Fruit fly (Drosophila melanogaster) whole organism, wandering third instar larva: ENCODE results near the gene Grx3.

ENCODE experiments used
- Abd-B ChIP-seq: fragments of >200 bp; optimal IDR thresholded peaks from 2 replicates; lab custom pipeline; 2017; ENCODE audit warnings: missing biosample characterization, missing genetic modification characterization
- CrebA ChIP-seq: fragments of 200-800 bp; sonication (Bioruptor generic); optimal IDR thresholded peaks from 2 replicates; lab custom pipeline; 2016; ENCODE audit warnings: missing biosample characterization, mild to moderate bottlenecking, missing genetic modification characterization, borderline replicate concordance
- Mio ChIP-seq: sonication (Bioruptor generic); optimal IDR thresholded peaks from 2 replicates; lab custom pipeline; 2016; ENCODE audit warnings: missing biosample characterization, missing genetic modification characterization
- N ChIP-seq: fragments of >200 bp; optimal IDR thresholded peaks from 2 replicates; lab custom pipeline; 2018; ENCODE audit warnings: missing biosample characterization, missing external identifiers, missing genetic modification characterization
- Rel ChIP-seq, 2 experiments: fragments of 200-800 bp; sonication (Bioruptor generic) in 1 of 2; optimal IDR thresholded peaks; 2 replicates in 1 of 2; 3 replicates in 1 of 2; lab custom pipeline; 2016 to 2019; ENCODE audit warnings: mild to moderate bottlenecking in 2 of 2, missing biosample characterization in 2 of 2, missing genetic modification characterization in 2 of 2, moderate library complexity in 1 of 2
- br ChIP-seq: fragments of 200-800 bp; sonication (Bioruptor generic); optimal IDR thresholded peaks from 2 replicates; lab custom pipeline; 2016; ENCODE audit warnings: missing biosample characterization, missing genetic modification characterization
- dmrt93B ChIP-seq: fragments of 200-800 bp; sonication (Bioruptor generic); optimal IDR thresholded peaks from 2 replicates; lab custom pipeline; 2018; ENCODE audit warnings: missing biosample characterization, mild to moderate bottlenecking, missing genetic modification characterization
- foxo ChIP-seq, 2 experiments: fragments of 200-800 bp; sonication (Bioruptor generic); optimal IDR thresholded peaks; 2 replicates in 1 of 2; 3 replicates in 1 of 2; lab custom pipeline; 2016 to 2017; ENCODE audit warnings: missing biosample characterization in 2 of 2, missing genetic modification characterization in 2 of 2
- fru ChIP-seq: fragments of 200-800 bp; sonication (Bioruptor generic); optimal IDR thresholded peaks from 3 replicates; lab custom pipeline; 2016; ENCODE audit warnings: missing biosample characterization, mild to moderate bottlenecking, missing genetic modification characterization
- h ChIP-seq: fragments of 200-800 bp; sonication (Bioruptor generic); optimal IDR thresholded peaks from 3 replicates; lab custom pipeline; 2016; ENCODE audit warnings: missing biosample characterization, mild to moderate bottlenecking, missing genetic modification characterization
- lola ChIP-seq: fragments of >200 bp; optimal IDR thresholded peaks from 2 replicates; lab custom pipeline; 2017; ENCODE audit warnings: missing biosample characterization, missing genetic modification characterization
- psq ChIP-seq: fragments of 200-800 bp; sonication (Bioruptor generic); optimal IDR thresholded peaks from 3 replicates; lab custom pipeline; 2017; ENCODE audit warnings: missing biosample characterization, mild to moderate bottlenecking, missing genetic modification characterization, moderate library complexity
- tai ChIP-seq: sonication (Bioruptor generic); optimal IDR thresholded peaks from 2 replicates; lab custom pipeline; 2016; ENCODE audit warnings: missing biosample characterization, missing genetic modification characterization

DNA sequence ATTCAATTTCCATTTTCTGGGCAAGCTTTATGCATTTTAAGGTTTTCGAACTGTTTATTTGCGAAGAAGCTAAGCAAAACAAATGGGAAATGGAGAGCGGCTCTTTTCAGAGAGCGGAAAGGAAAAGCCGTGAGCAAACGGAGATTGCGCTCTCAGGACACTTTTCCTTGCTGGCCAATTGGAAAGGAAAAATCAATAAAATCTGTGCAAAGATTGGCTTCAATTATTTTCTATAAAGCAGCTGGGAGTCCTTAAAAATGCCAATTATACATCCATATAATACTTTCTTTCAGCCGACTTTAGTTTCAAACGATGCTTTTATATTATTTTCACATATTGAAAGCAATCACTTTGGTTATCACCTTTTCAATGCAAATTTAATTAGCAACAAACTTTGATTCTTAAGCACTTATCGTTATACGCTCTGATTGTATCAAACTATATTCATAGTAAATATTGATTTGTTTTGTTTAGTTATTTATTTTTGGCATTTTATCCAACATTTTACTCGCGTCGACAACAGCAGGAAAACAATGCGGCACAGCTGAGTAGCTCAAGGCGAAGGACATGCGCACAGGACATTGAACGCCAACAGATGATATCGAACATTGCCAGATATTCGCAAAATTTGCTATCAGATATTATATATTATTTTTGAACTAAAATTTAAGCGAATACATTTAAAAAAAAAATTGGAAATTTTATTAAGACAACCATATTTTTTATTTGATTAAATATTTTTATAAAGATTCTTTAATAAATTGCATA is 11.5 kb upstream of the Grx3 start, which contains the start of gene CG9395:
- TF ChIP-seq Abd-B (GFP tag; lab: Kevin White, UChicago) (no peak), N (GFP tag; lab: Kevin White, UChicago) (no peak), psq (GFP tag; lab: Kevin White, UChicago) (no peak), lola (no peak), Mio (GFP tag; lab: Kevin White, UChicago) (no peak), dmrt93B (GFP tag; lab: Kevin White, UChicago) (no peak), Rel (GFP tag; optimal IDR thresholded peaks at IDR 0.05; lab: Kevin White, UChicago) (no peak), Rel (tag; optimal IDR thresholded peaks at IDR 0.05; lab: Kevin White, UChicago) (no peak), h (GFP tag; lab: Kevin White, UChicago) (no peak), foxo (GFP tag; optimal IDR thresholded peaks at IDR 0.05; lab: Kevin White, UChicago) (no peak), tai (GFP tag; lab: Kevin White, UChicago) (no peak), CrebA (GFP tag; lab: Kevin White, UChicago) (no peak), fru (GFP tag; lab: Kevin White, UChicago) (no peak), br (GFP tag; lab: Kevin White, UChicago) (no peak)
